Worm (Caenorhabditis elegans) whole organism, early embryonic: ENCODE results near the gene anoh-1.

Experiments used
- B0310.2 ChIP-seq: sonication (generic microtip); optimal IDR thresholded peaks from 2 replicates; lab custom pipeline; 2016; ENCODE audit warnings: mild to moderate bottlenecking, missing genetic modification characterization, missing compliant biosample characterization
- ama-1 ChIP-seq: fragments of 150-350 bp; optimal IDR thresholded peaks from 2 replicates; lab custom pipeline; 2014
- ceh-13 ChIP-seq: fragments of 200-800 bp; sonication (Bioruptor generic); optimal IDR thresholded peaks from 2 replicates; lab custom pipeline; 2018; ENCODE audit warnings: mild to moderate bottlenecking, missing genetic modification characterization, missing compliant biosample characterization
- ets-7 ChIP-seq: sonication (generic microtip); optimal IDR thresholded peaks from 2 replicates; lab custom pipeline; 2016; ENCODE audit warnings: missing genotype, missing genetic modification characterization, missing compliant biosample characterization
- flt-1 ChIP-seq: fragments of 200-800 bp; sonication (Bioruptor generic); IDR thresholded peaks from 2 replicates; pipeline ENCODE4 v1.3.6; 2022; ENCODE audit warnings: missing genetic modification characterization, missing compliant biosample characterization
- pes-1 ChIP-seq: fragments of 200-800 bp; sonication (Bioruptor generic); IDR thresholded peaks from 2 replicates; pipeline ENCODE4 v1.3.6; 2022; ENCODE audit warnings: missing genetic modification reagents, missing genetic modification characterization, missing compliant biosample characterization
- scrt-1 ChIP-seq: fragments of 200-800 bp; sonication (Bioruptor generic); IDR thresholded peaks from 2 replicates; pipeline ENCODE4 v1.3.6; 2022; ENCODE audit warnings: missing genetic modification characterization, missing compliant biosample characterization
- tbx-11 ChIP-seq: fragments of 200-800 bp; sonication (Bioruptor generic); IDR thresholded peaks from 2 replicates; pipeline ENCODE4 v1.3.6; 2022; ENCODE audit warnings: missing genetic modification characterization, missing compliant biosample characterization
- tbx-37 ChIP-seq: fragments of 200-800 bp; sonication (Bioruptor generic); conservative IDR thresholded peaks from 2 replicates; pipeline ENCODE4 v1.3.6; 2022; ENCODE audit warnings: missing genetic modification reagents, missing genetic modification characterization, missing compliant biosample characterization
- tra-4 ChIP-seq: sonication (generic microtip); optimal IDR thresholded peaks from 2 replicates; lab custom pipeline; 2017; ENCODE audit warnings: missing genetic modification characterization, missing compliant biosample characterization

DNA sequence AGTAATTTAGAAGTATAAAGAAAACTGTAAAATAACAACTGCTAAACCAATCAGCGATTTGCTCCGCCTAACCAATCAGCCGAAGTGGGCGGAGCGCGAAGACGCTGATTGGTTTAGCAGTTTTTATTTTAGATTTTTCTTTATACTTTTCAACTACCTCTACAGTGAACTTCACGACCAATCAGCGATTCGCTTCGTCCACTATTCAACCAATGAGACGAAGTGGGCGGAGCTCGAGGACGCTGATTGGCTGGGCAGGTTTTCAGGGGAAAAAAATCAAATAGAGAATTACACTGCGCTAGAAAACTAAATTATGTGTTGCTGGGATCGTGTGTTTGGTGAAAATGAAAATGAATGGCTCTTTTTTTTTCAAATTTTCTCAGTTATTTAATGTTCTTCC is 44.5 kb upstream of the anoh-1 start:
- TF ChIP-seq scrt-1 (GFP tag; lab: Robert Waterston, UW) (no peak), ama-1 (lab: Kevin White, UChicago) (no peak), ets-7 (tag; lab: Kevin White, UChicago) (no peak), pes-1 (GFP tag; lab: Robert Waterston, UW) (no peak), B0310.2 (no peak), tbx-37 (no peak), flt-1 (no peak), tra-4 (tag; lab: Kevin White, UChicago) (no peak), tbx-11 (GFP tag; lab: Robert Waterston, UW) (no peak), ceh-13 (no peak)
